Worm (Caenorhabditis elegans) whole organism, L1 larva: ENCODE data around the gene F41C3.2.
A peak's percentile ranks its signal among the peaks of the same experiment; 100 is the strongest.

Source experiments
- C34B4.2 ChIP-seq: sonication (generic microtip); optimal IDR thresholded peaks from 2 replicates; lab custom pipeline; 2017; ENCODE audit warnings: mild to moderate bottlenecking, missing genetic modification characterization, missing compliant biosample characterization
- alr-1 ChIP-seq: fragments of 200-800 bp; sonication (Bioruptor generic); optimal IDR thresholded peaks from 2 replicates; lab custom pipeline; 2018; ENCODE audit warnings: borderline replicate concordance, mild to moderate bottlenecking, missing genetic modification characterization, missing compliant biosample characterization
- aly-2 ChIP-seq: fragments of 150-350 bp; optimal IDR thresholded peaks from 2 replicates; lab custom pipeline; 2014; ENCODE audit warnings: missing biosample characterization, missing genetic modification characterization
- blmp-1 ChIP-seq: fragments of 150-350 bp; optimal IDR thresholded peaks from 2 replicates; lab custom pipeline; 2014; ENCODE audit warnings: missing biosample characterization, missing genetic modification characterization
- ceh-82 ChIP-seq, 3 experiments: fragments of 150-350 bp in 1 of 3; sonication (generic microtip) in 2 of 3; optimal IDR thresholded peaks; 2 replicates each; lab custom pipeline; 2014 to 2017; ENCODE audit warnings: missing biosample characterization in 3 of 3, missing genetic modification characterization in 3 of 3
- ceh-90 ChIP-seq: sonication (generic microtip); optimal IDR thresholded peaks from 2 replicates; lab custom pipeline; 2016; ENCODE audit warnings: missing genetic modification characterization, missing compliant biosample characterization
- ces-1 ChIP-seq: fragments of 150-350 bp; optimal IDR thresholded peaks from 2 replicates; lab custom pipeline; 2014; ENCODE audit warnings: missing biosample characterization, missing genetic modification reagents, missing genetic modification characterization
- dsc-1 ChIP-seq: sonication (generic microtip); optimal IDR thresholded peaks from 2 replicates; lab custom pipeline; 2016; ENCODE audit warnings: mild to moderate bottlenecking, missing genetic modification characterization, missing compliant biosample characterization
- efl-1 ChIP-seq, 4 experiments: fragments of 150-350 bp; optimal IDR thresholded peaks in 3 of 4; peaks in 1 of 4; 1 replicate in 1 of 4; 2 replicates in 3 of 4; lab custom pipeline; 2014; ENCODE audit warnings: missing biosample characterization in 2 of 4, missing genetic modification characterization in 2 of 4, missing genetic modification reagents in 2 of 4
- egl-13 ChIP-seq: sonication (generic microtip); optimal IDR thresholded peaks from 2 replicates; lab custom pipeline; 2016; ENCODE audit warnings: missing genotype, missing genetic modification reagents, missing genetic modification characterization, missing compliant biosample characterization
- elt-2 ChIP-seq: sonication (generic microtip); optimal IDR thresholded peaks from 2 replicates; lab custom pipeline; 2016; ENCODE audit warnings: missing genetic modification characterization, mild to moderate bottlenecking, inconsistent platforms, missing compliant biosample characterization, missing genetic modification reagents
- elt-3 ChIP-seq, 6 experiments: fragments of 150-350 bp in 1 of 6; sonication (generic microtip); optimal IDR thresholded peaks; 2 replicates each; lab custom pipeline; 2017 to 2018; ENCODE audit warnings: missing biosample characterization in 6 of 6, missing genetic modification characterization in 6 of 6, inconsistent platforms in 1 of 6
- ets-5 ChIP-seq: fragments of 200-800 bp; sonication (Bioruptor generic); IDR thresholded peaks from 2 replicates; pipeline ENCODE4 v1.3.6; 2022; ENCODE audit warnings: missing genetic modification characterization, missing compliant biosample characterization
- fkh-10 ChIP-seq: sonication (generic microtip); optimal IDR thresholded peaks from 2 replicates; lab custom pipeline; 2017; ENCODE audit warnings: missing biosample characterization, missing genetic modification reagents, missing genetic modification characterization
- fkh-4 ChIP-seq: sonication (generic microtip); optimal IDR thresholded peaks from 2 replicates; lab custom pipeline; 2016; ENCODE audit warnings: missing compliant biosample characterization, missing genetic modification characterization, borderline replicate concordance
- fkh-8 ChIP-seq: sonication (generic microtip); optimal IDR thresholded peaks from 2 replicates; lab custom pipeline; 2016; ENCODE audit warnings: mild to moderate bottlenecking, missing genetic modification characterization, missing compliant biosample characterization
- fos-1 ChIP-seq: fragments of 150-350 bp; optimal IDR thresholded peaks from 2 replicates; lab custom pipeline; 2014; ENCODE audit warnings: missing biosample characterization, missing genetic modification characterization
- grh-1 ChIP-seq: fragments of 200-800 bp; sonication (Bioruptor generic); IDR thresholded peaks from 2 replicates; pipeline ENCODE4 v1.3.6; 2022; ENCODE audit warnings: missing genetic modification reagents, missing genetic modification characterization, missing compliant biosample characterization
- hlh-4 ChIP-seq: sonication (generic microtip); optimal IDR thresholded peaks from 2 replicates; lab custom pipeline; 2016; ENCODE audit warnings: mild to moderate bottlenecking, missing genetic modification characterization, missing compliant biosample characterization
- isw-1 ChIP-seq: fragments of 200-800 bp; sonication (Bioruptor generic); IDR thresholded peaks from 2 replicates; pipeline ENCODE4 v1.3.6; 2022; ENCODE audit warnings: missing genetic modification characterization, missing compliant biosample characterization
- lin-13 ChIP-seq: fragments of 150-350 bp; optimal IDR thresholded peaks from 2 replicates; lab custom pipeline; 2014; ENCODE audit warnings: missing biosample characterization, missing genetic modification reagents, missing genetic modification characterization
- lin-14 ChIP-seq: fragments of 200-800 bp; sonication (Bioruptor generic); optimal IDR thresholded peaks from 2 replicates; lab custom pipeline; 2018; ENCODE audit warnings: mild to moderate bottlenecking, missing genetic modification characterization, moderate library complexity, missing compliant biosample characterization
- lir-3 ChIP-seq: sonication (generic microtip); optimal IDR thresholded peaks from 2 replicates; lab custom pipeline; 2016; ENCODE audit warnings: mild to moderate bottlenecking, missing genetic modification characterization, moderate library complexity, missing compliant biosample characterization; ENCODE audit not compliant: poor library complexity
- lsy-2 ChIP-seq, 2 experiments: fragments of 150-350 bp; optimal IDR thresholded peaks; 2 replicates each; lab custom pipeline; 2014; ENCODE audit warnings: missing biosample characterization in 2 of 2, missing genetic modification characterization in 2 of 2
- mab-9 ChIP-seq: fragments of 200-800 bp; sonication (Bioruptor generic); IDR thresholded peaks from 2 replicates; pipeline ENCODE4 v1.3.6; 2022; ENCODE audit warnings: missing genetic modification reagents, missing genetic modification characterization, missing compliant biosample characterization
- mef-2 ChIP-seq: fragments of 150-350 bp; optimal IDR thresholded peaks from 2 replicates; lab custom pipeline; 2014; ENCODE audit warnings: missing biosample characterization, missing genetic modification characterization
- nhr-19 ChIP-seq: fragments of 200-800 bp; sonication (Bioruptor generic); conservative IDR thresholded peaks from 2 replicates; pipeline ENCODE4 v1.3.6; 2022; ENCODE audit warnings: missing genetic modification characterization, missing compliant biosample characterization
- nhr-20 ChIP-seq: sonication (generic microtip); optimal IDR thresholded peaks from 2 replicates; lab custom pipeline; 2016; ENCODE audit warnings: mild to moderate bottlenecking, missing genetic modification characterization, missing compliant biosample characterization
- nhr-237 ChIP-seq: fragments of 150-350 bp; optimal IDR thresholded peaks from 2 replicates; lab custom pipeline; 2014; ENCODE audit warnings: missing biosample characterization, missing genetic modification characterization
- nhr-28 ChIP-seq: fragments of 150-350 bp; optimal IDR thresholded peaks from 2 replicates; lab custom pipeline; 2014; ENCODE audit warnings: missing biosample characterization, missing genetic modification characterization
- nhr-47 ChIP-seq: sonication (generic microtip); optimal IDR thresholded peaks from 2 replicates; lab custom pipeline; 2016; ENCODE audit warnings: mild to moderate bottlenecking, missing genetic modification characterization, moderate library complexity, missing compliant biosample characterization
- nhr-77 ChIP-seq: fragments of 150-350 bp; optimal IDR thresholded peaks from 2 replicates; lab custom pipeline; 2014; ENCODE audit warnings: missing biosample characterization, missing genetic modification characterization
- nhr-85 ChIP-seq: sonication (generic microtip); peaks from one replicate; lab custom pipeline; 2016; ENCODE audit warnings: missing genetic modification characterization, inconsistent platforms, missing compliant biosample characterization
- pax-3 ChIP-seq: fragments of 200-800 bp; sonication (Bioruptor generic); optimal IDR thresholded peaks from 2 replicates; lab custom pipeline; 2018; ENCODE audit warnings: mild to moderate bottlenecking, missing genetic modification characterization, moderate library complexity, missing compliant biosample characterization
- skn-1 ChIP-seq: fragments of 150-350 bp; optimal IDR thresholded peaks from 2 replicates; lab custom pipeline; 2014; ENCODE audit warnings: missing biosample characterization, missing genetic modification characterization
- sox-4 ChIP-seq: sonication (generic microtip); optimal IDR thresholded peaks from 2 replicates; lab custom pipeline; 2016; ENCODE audit warnings: missing genetic modification characterization, missing compliant biosample characterization
- sup-37 ChIP-seq: fragments of 200-800 bp; sonication (Bioruptor generic); optimal IDR thresholded peaks from 2 replicates; lab custom pipeline; 2018; ENCODE audit warnings: mild to moderate bottlenecking, missing genetic modification characterization, missing compliant biosample characterization
- tlp-1 ChIP-seq: fragments of 150-350 bp; optimal IDR thresholded peaks from 2 replicates; lab custom pipeline; 2014; ENCODE audit warnings: missing biosample characterization, missing genetic modification characterization
- unc-130 ChIP-seq: fragments of 150-350 bp; optimal IDR thresholded peaks from 2 replicates; lab custom pipeline; 2017; ENCODE audit warnings: missing biosample characterization, missing genetic modification characterization, inconsistent platforms
- unc-62 ChIP-seq: fragments of 150-350 bp; optimal IDR thresholded peaks from 2 replicates; lab custom pipeline; 2014; ENCODE audit warnings: missing biosample characterization, missing genetic modification reagents, missing genetic modification characterization
- xbp-1 ChIP-seq: sonication (generic microtip); optimal IDR thresholded peaks from 2 replicates; lab custom pipeline; 2016; ENCODE audit warnings: missing genetic modification characterization, missing compliant biosample characterization
- zip-4 ChIP-seq: fragments of 200-800 bp; sonication (Bioruptor generic); optimal IDR thresholded peaks from 2 replicates; lab custom pipeline; 2018; ENCODE audit warnings: mild to moderate bottlenecking, missing genetic modification characterization, moderate library complexity, missing compliant biosample characterization
- ztf-11 ChIP-seq, 2 experiments: sonication (generic microtip); optimal IDR thresholded peaks; 2 replicates each; lab custom pipeline; 2016 to 2017; ENCODE audit warnings: missing genetic modification characterization in 2 of 2, missing biosample characterization in 1 of 2, missing compliant biosample characterization in 1 of 2

The F41C3.2 gene

DNA sequence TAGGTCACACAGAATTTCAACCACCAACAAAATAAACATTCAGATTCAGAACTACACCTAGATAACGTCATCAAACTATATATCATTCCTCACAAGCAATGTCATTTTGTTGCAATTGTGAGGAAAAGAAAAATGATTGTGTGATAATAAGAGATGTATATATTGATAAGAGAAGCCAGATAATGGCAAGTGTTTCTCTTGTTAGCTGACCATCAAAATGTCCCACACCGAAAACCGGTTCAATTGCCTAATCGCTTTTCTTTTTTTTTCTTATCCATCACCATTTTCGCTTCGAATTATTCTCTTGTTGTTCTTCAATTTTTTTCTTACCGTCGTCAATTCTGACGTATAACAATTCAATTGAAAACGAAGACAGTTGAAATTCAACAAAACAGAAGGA lies 22.7 kb downstream of the F41C3.2 start:
- TF ChIP-seq egl-13 (tag; lab: Kevin White, UChicago): no peak
- peak; percentile 17 for TF ChIP-seq nhr-20 (tag; lab: Kevin White, UChicago)
- no peak for TF ChIP-seq efl-1 (optimal IDR thresholded peaks at IDR 0.05; lab: Kevin White, UChicago)
- TF ChIP-seq efl-1 (GFP tag; optimal IDR thresholded peaks at IDR 0.05 in 1 of 2; lab: Kevin White, UChicago): no peak
- peak; percentile 88 for TF ChIP-seq nhr-85 (tag; lab: Kevin White, UChicago)
- TF ChIP-seq lin-14 (GFP tag; lab: Kevin White, UChicago): peak; percentile 62
- TF ChIP-seq blmp-1 (tag; lab: Kevin White, UChicago): peak; percentile 86
- peak in 4 of 6 experiments; percentile 32 to 92 (median 80) for TF ChIP-seq elt-3 (tag; optimal IDR thresholded peaks at IDR 0.05; lab: Kevin White, UChicago)
- peak; percentile 53 for TF ChIP-seq grh-1 (GFP tag; lab: Robert Waterston, UW)
- TF ChIP-seq, all 84 proteins: peak for 6

DNA sequence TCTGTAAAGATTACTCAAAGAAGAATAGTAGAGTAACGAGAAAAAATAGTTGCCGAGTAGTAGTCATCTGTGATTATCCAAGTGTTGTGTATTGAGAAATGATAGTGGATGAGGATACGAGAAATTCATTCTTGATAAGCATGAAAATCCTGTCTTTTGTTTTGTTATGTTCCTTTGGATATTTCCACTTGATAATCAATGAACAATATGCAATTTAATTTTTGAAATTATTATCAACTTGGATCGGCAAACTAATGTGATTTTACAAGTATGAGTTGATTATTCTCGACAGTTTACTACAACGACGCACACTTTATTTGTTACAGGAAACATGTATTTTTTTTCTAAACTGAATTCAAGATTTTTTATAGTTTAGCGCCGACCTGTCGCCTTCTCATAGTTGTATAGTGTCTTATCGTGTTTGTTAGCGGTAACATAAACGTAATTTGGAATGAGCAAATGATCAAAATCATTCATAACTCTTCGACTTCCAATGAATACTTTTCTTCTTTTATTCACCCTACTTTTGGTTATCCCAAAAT lies 24.2 kb downstream of the F41C3.2 start, which contains the start of the genes F26G1.9 and F26G1.10:
Gene F26G1.9 (minus strand): TSS at position 101 of the 542 bp plus-strand sequence.
Gene F26G1.10 (plus strand): TSS at position 492 of the 542 bp plus-strand sequence.
- TF ChIP-seq efl-1 (optimal IDR thresholded peaks at IDR 0.05; lab: Kevin White, UChicago) (no peak), efl-1 (GFP tag; optimal IDR thresholded peaks at IDR 0.05 in 1 of 2; lab: Kevin White, UChicago) (no peak), nhr-77 (tag; lab: Kevin White, UChicago) (no peak), alr-1 (no peak), mef-2 (tag; lab: Kevin White, UChicago) (no peak), mab-9 (GFP tag; lab: Robert Waterston, UW) (no peak), nhr-19 (GFP tag; lab: Robert Waterston, UW) (no peak), fos-1 (tag; lab: Kevin White, UChicago) (no peak), lsy-2 (tag; optimal IDR thresholded peaks at IDR 0.05; lab: Kevin White, UChicago) (no peak), nhr-20 (tag; lab: Kevin White, UChicago) (no peak), aly-2 (tag; lab: Kevin White, UChicago) (no peak), unc-62 (no peak), ztf-11 (tag; optimal IDR thresholded peaks at IDR 0.05; lab: Kevin White, UChicago) (no peak), ceh-82 (tag; optimal IDR thresholded peaks at IDR 0.05; lab: Kevin White, UChicago) (no peak), dsc-1 (tag; lab: Kevin White, UChicago) (no peak), lin-13 (no peak), zip-4 (no peak), blmp-1 (tag; lab: Kevin White, UChicago) (no peak), sup-37 (no peak)

DNA sequence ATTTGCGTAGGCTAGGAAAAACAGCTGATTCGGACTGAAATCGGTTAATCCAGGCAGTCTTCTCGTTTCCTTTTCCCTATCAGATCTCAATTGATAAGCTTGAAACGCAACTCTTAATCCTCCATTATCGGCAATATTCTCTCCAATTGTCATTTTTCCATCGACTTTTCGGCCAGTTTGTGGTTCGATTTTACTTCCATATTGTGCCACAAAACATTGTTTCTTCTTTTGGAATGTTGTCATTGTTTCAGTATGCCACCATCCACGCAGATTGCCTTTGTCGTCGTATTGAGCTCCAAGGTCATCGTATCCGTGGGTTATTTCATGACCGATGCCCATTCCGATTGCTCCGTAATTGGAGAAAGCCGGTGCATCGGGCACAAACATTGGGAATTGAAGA lies 26.0 kb downstream of the F41C3.2 start:
- TF ChIP-seq efl-1 (optimal IDR thresholded peaks at IDR 0.05; lab: Kevin White, UChicago): no peak
- TF ChIP-seq efl-1 (GFP tag; optimal IDR thresholded peaks at IDR 0.05 in 1 of 2; lab: Kevin White, UChicago): no peak
- no peak for TF ChIP-seq aly-2 (tag; lab: Kevin White, UChicago)
- no peak for TF ChIP-seq tlp-1 (tag; lab: Kevin White, UChicago)
- TF ChIP-seq nhr-47 (tag; lab: Kevin White, UChicago): no peak
- no peak for TF ChIP-seq ets-5 (GFP tag; lab: Robert Waterston, UW)
- no peak for TF ChIP-seq ces-1 (GFP tag; lab: Kevin White, UChicago)
- no peak for TF ChIP-seq unc-130
- TF ChIP-seq lsy-2 (tag; optimal IDR thresholded peaks at IDR 0.05; lab: Kevin White, UChicago): no peak
- no peak for TF ChIP-seq mab-9 (GFP tag; lab: Robert Waterston, UW)
- TF ChIP-seq fkh-10: no peak
- no peak for TF ChIP-seq hlh-4 (tag; lab: Kevin White, UChicago)
- no peak for TF ChIP-seq elt-3 (tag; optimal IDR thresholded peaks at IDR 0.05; lab: Kevin White, UChicago)
- TF ChIP-seq sup-37: no peak
- TF ChIP-seq nhr-237: no peak
- TF ChIP-seq xbp-1 (tag; lab: Kevin White, UChicago): no peak
- TF ChIP-seq isw-1 (GFP tag; lab: Robert Waterston, UW): no peak
- TF ChIP-seq nhr-28: no peak

DNA sequence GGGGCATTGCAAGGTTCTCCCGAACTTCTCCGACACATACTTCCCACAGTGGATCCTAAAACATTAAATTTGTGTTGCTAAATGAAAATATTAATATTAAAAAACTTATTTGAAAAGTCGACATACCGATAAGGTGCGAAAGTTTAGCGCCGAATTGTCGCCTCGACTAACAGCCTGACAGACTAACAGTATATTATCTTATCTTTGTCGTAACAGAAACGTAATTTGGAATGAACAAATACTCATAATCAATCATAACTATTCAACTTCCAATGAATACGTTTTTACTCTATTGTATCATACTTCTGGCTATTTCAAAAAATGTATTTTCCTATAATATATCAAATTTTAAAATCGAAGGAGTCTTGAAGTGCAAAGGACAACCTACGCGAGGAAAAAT lies 27.2 kb downstream of the F41C3.2 start, which contains the start of gene F26G1.11:
Gene F26G1.11 (plus strand): TSS at position 205 of the 400 bp plus-strand sequence.
- TF ChIP-seq elt-2 (tag; lab: Kevin White, UChicago): peak; percentile 94
- no peak for TF ChIP-seq nhr-47 (tag; lab: Kevin White, UChicago)
- no peak for TF ChIP-seq fkh-4 (tag; lab: Kevin White, UChicago)
- TF ChIP-seq fkh-8 (tag; lab: Kevin White, UChicago): no peak
- no peak for TF ChIP-seq egl-13 (tag; lab: Kevin White, UChicago)
- TF ChIP-seq elt-3 (tag; optimal IDR thresholded peaks at IDR 0.05; lab: Kevin White, UChicago): peak in 1 of 6 experiments; percentile 34
- no peak for TF ChIP-seq C34B4.2
- TF ChIP-seq lin-14 (GFP tag; lab: Kevin White, UChicago): peak; percentile 7
- TF ChIP-seq blmp-1 (tag; lab: Kevin White, UChicago): peak; percentile 31
- no peak for TF ChIP-seq isw-1 (GFP tag; lab: Robert Waterston, UW)
- no peak for TF ChIP-seq sox-4 (tag; lab: Kevin White, UChicago)
- TF ChIP-seq ceh-90 (tag; lab: Kevin White, UChicago): no peak
- no peak for TF ChIP-seq lir-3
- TF ChIP-seq pax-3 (tag; lab: Kevin White, UChicago): no peak
- no peak for TF ChIP-seq skn-1
- TF ChIP-seq, all 84 proteins: peak for 4
